Worm (Caenorhabditis elegans) whole organism, L4/young adult: ENCODE data around the gene W02B12.12.

ENCODE experiments used
- W03F9.2 ChIP-seq: fragments of 150-350 bp; optimal IDR thresholded peaks from 2 replicates; lab custom pipeline; 2014; ENCODE audit warnings: missing biosample characterization, missing genetic modification characterization
- dao-5 ChIP-seq: sonication (generic microtip); optimal IDR thresholded peaks from 2 replicates; lab custom pipeline; 2016; ENCODE audit warnings: missing genotype, missing genetic modification characterization, moderate library complexity, missing compliant biosample characterization
- him-1 ChIP-seq: sonication (generic microtip); optimal IDR thresholded peaks from 2 replicates; lab custom pipeline; 2016; ENCODE audit warnings: missing genotype, missing genetic modification reagents, missing genetic modification characterization, missing compliant biosample characterization

Gene W02B12.12

ce11 chrII:11479076-11479475 lies at the start of gene W02B12.12:
Gene W02B12.12, minus strand, starts transcription at chrII:11479176.
- TF ChIP-seq him-1 (tag; lab: Kevin White, UChicago) (no peak), W03F9.2 (tag; lab: Kevin White, UChicago) (no peak), dao-5 (tag; lab: Kevin White, UChicago) (no peak)

ce11 chrII:11526954-11527353 lies 48.0 kb upstream of the W02B12.12 start, which contains the start of gene age-1:
Gene age-1, minus strand, starts transcription at chrII:11527054.
- TF ChIP-seq dao-5 (tag; lab: Kevin White, UChicago), result no peak

- no peak for TF ChIP-seq dao-5 (tag; lab: Kevin White, UChicago)
- TF ChIP-seq W03F9.2 (tag; lab: Kevin White, UChicago), result no peak
- no peak for TF ChIP-seq him-1 (tag; lab: Kevin White, UChicago)
Observed at ce11 chrII:11521300-11521699, 42.3 kb upstream of the W02B12.12 start, which contains the start of gene Y62F5A.10. Gene Y62F5A.10, plus strand, starts transcription at chrII:11521600.

- TF ChIP-seq W03F9.2 (tag; lab: Kevin White, UChicago) (no peak), dao-5 (tag; lab: Kevin White, UChicago) (no peak), him-1 (tag; lab: Kevin White, UChicago) (no peak)
Observed at ce11 chrII:11518184-11518583, 39.2 kb upstream of the W02B12.12 start, which contains the start of gene B0334.10. Gene B0334.10, plus strand, starts transcription at chrII:11518484.

DNA sequence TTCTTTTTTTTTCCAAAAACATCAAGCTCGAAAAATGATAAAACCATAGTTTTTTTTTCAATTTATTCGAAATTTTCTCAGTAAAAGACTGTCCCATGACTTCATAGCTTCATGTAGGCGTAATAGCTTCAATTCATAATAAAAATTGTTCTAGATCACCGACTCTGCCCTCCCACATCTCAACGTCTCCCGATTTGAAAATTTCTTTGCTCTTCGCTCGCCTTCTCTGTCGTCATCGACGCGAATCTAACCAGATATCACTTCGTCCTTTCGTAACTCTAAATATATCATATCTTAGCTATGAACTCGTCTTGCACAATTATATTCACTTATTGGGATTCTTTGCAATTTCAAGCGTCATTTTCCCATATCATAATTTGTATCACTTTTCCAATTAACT lies 35.8 kb upstream of the W02B12.12 start, which contains the start of gene srh-44:
srh-44 (plus strand) TSS at position 301 of the 400 bp plus-strand sequence.
- no peak for TF ChIP-seq him-1 (tag; lab: Kevin White, UChicago)
- TF ChIP-seq W03F9.2 (tag; lab: Kevin White, UChicago), result no peak
- TF ChIP-seq dao-5 (tag; lab: Kevin White, UChicago), result no peak

ce11 chrII:11512921-11513320 lies 33.9 kb upstream of the W02B12.12 start:
- TF ChIP-seq W03F9.2 (tag; lab: Kevin White, UChicago) (no peak), dao-5 (tag; lab: Kevin White, UChicago) (no peak), him-1 (tag; lab: Kevin White, UChicago) (no peak)

- TF ChIP-seq W03F9.2 (tag; lab: Kevin White, UChicago) (no peak), him-1 (tag; lab: Kevin White, UChicago) (no peak), dao-5 (tag; lab: Kevin White, UChicago) (no peak)
Observed at ce11 chrII:11510373-11510772, 31.4 kb upstream of the W02B12.12 start, which contains the start of gene npr-41. Gene npr-41, plus strand, starts transcription at chrII:11510673.

ce11 chrII:11503761-11504160 lies 24.8 kb upstream of the W02B12.12 start:
- TF ChIP-seq W03F9.2 (tag; lab: Kevin White, UChicago) (no peak), dao-5 (tag; lab: Kevin White, UChicago) (no peak), him-1 (tag; lab: Kevin White, UChicago) (no peak)

DNA sequence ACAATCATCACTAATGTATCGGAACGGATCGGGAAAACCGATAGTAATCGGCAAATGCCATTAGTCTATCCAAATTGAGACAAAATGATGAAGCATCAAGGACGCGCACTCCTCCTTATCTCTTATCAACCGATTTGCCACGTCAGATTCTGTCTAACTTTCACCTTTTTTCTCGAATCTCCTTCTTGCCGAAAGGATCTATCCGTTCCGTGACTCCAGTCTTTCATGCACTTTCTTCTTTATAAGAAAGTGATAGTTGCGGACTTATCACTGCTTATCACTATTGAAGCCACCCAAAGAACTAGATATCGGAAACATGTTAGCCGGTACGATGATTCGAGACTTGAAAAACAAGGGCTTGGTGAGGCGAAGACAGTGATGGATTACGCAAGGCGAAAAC lies 23.0 kb upstream of the W02B12.12 start:
- TF ChIP-seq W03F9.2 (tag; lab: Kevin White, UChicago) (no peak), dao-5 (tag; lab: Kevin White, UChicago) (no peak), him-1 (tag; lab: Kevin White, UChicago) (no peak)

- TF ChIP-seq him-1 (tag; lab: Kevin White, UChicago) (no peak), dao-5 (tag; lab: Kevin White, UChicago) (no peak)
Observed at ce11 chrII:11500198-11500597, 21.2 kb upstream of the W02B12.12 start, which contains the start of gene B0334.20. Gene B0334.20, minus strand, starts transcription at chrII:11500459.

ce11 chrII:11497365-11497764 lies 18.4 kb upstream of the W02B12.12 start, which contains the start of gene B0334.5:
Gene B0334.5, plus strand, starts transcription at chrII:11497665.
- no peak for TF ChIP-seq him-1 (tag; lab: Kevin White, UChicago)
- TF ChIP-seq W03F9.2 (tag; lab: Kevin White, UChicago), result no peak
- no peak for TF ChIP-seq dao-5 (tag; lab: Kevin White, UChicago)

ce11 chrII:11496767-11497166 lies 17.8 kb upstream of the W02B12.12 start, which contains the start of gene emc-5:
Gene emc-5, plus strand, starts transcription at chrII:11496780.
- no peak for TF ChIP-seq dao-5 (tag; lab: Kevin White, UChicago)

DNA sequence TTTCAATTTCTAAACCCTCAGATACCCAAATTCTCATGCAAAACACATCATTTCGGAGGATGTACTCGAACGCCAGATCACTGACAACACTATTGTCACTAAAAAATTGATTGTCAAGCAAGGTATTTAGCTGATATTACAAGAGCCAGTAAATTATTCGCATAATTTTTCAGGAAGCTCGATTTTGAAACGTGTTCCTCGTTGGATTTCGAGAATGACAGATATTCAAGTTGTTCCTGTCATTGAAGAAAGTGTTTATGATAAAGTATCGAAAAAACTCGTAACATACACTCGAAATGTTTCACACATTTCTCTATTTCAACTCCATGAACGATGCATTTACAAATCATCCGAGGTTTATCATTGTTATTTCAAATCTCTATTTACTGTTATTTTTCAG lies 16.8 kb upstream of the W02B12.12 start:
- TF ChIP-seq W03F9.2 (tag; lab: Kevin White, UChicago) (no peak), him-1 (tag; lab: Kevin White, UChicago) (no peak), dao-5 (tag; lab: Kevin White, UChicago) (no peak)

ce11 chrII:11495307-11495706 lies 16.3 kb upstream of the W02B12.12 start, which contains the start of the genes ooc-3 and B0334.4:
Gene ooc-3, minus strand, starts transcription at chrII:11495321.
Gene B0334.4, plus strand, starts transcription at chrII:11495692.
- no peak for TF ChIP-seq W03F9.2 (tag; lab: Kevin White, UChicago)
- no peak for TF ChIP-seq him-1 (tag; lab: Kevin White, UChicago)
